Worm (Caenorhabditis elegans): ENCODE results near the gene F45D3.4.

ce11 chrV:12570271-12570670, 17.3 kb upstream of the F45D3.4 start:
- TF ChIP-seq hlh-15 (tag; optimal IDR thresholded peaks at IDR 0.05) (no peak), sdc-2 (tag; optimal IDR thresholded peaks at IDR 0.05) (no peak), K02D7.2 (tag; optimal IDR thresholded peaks at IDR 0.05) (no peak), pros-1 (tag; optimal IDR thresholded peaks at IDR 0.05) (no peak), pha-4 (tag; optimal IDR thresholded peaks at IDR 0.05) (no peak), unc-55 (GFP tag; optimal IDR thresholded peaks at IDR 0.05) (no peak), nfya-1 (tag; optimal IDR thresholded peaks at IDR 0.05) (no peak), ceh-9 (tag; optimal IDR thresholded peaks at IDR 0.05) (no peak)
